Worm (Caenorhabditis elegans): Measurements from ENCODE around the gene F46C3.7.

Gene F46C3.7

ce11 chrX:11468814-11469213, 29.0 kb downstream of the F46C3.7 start:
- TF ChIP-seq hmg-11 (tag; optimal IDR thresholded peaks at IDR 0.05) (no peak), ama-1 (optimal IDR thresholded peaks at IDR 0.05) (peak; percentile 66), nfya-1 (tag; optimal IDR thresholded peaks at IDR 0.05; ENCODE audit: insufficient read depth) (peak; percentile 54), ceh-28 (tag; optimal IDR thresholded peaks at IDR 0.05) (no peak)

ce11 chrX:11469600-11469999, 29.8 kb downstream of the F46C3.7 start:
- TF ChIP-seq pha-4 (tag; optimal IDR thresholded peaks at IDR 0.05) (peak; percentile 49), R02D3.7 (tag; optimal IDR thresholded peaks at IDR 0.05) (no peak), nhr-77 (tag; optimal IDR thresholded peaks at IDR 0.05) (no peak), lin-15B (tag; optimal IDR thresholded peaks at IDR 0.05) (no peak), mdl-1 (tag; optimal IDR thresholded peaks at IDR 0.05) (peak; percentile 35), ceh-16 (tag; optimal IDR thresholded peaks at IDR 0.05) (no peak), nhr-11 (tag; optimal IDR thresholded peaks at IDR 0.05) (no peak), lin-39 (tag; optimal IDR thresholded peaks at IDR 0.05) (no peak), fos-1 (tag; optimal IDR thresholded peaks at IDR 0.05) (no peak), fkh-2 (tag; optimal IDR thresholded peaks at IDR 0.05) (no peak), nhr-28 (tag; optimal IDR thresholded peaks at IDR 0.05) (no peak), nfya-1 (tag; optimal IDR thresholded peaks at IDR 0.05; ENCODE audit: insufficient read depth) (peak; percentile 17), fkh-10 (GFP tag; optimal IDR thresholded peaks at IDR 0.05) (no peak), ZK546.5 (tag; optimal IDR thresholded peaks at IDR 0.05) (no peak), ama-1 (optimal IDR thresholded peaks at IDR 0.05) (no peak), hmg-11 (tag; optimal IDR thresholded peaks at IDR 0.05) (no peak), snpc-4 (tag; optimal IDR thresholded peaks at IDR 0.05) (peak; percentile 5), elt-2 (tag; optimal IDR thresholded peaks at IDR 0.05) (peak; percentile 87), unc-62 (GFP tag; optimal IDR thresholded peaks at IDR 0.05) (no peak), nhr-43 (tag; optimal IDR thresholded peaks at IDR 0.05; ENCODE audit: poor library complexity, severe bottlenecking) (no peak), aly-2 (tag; optimal IDR thresholded peaks at IDR 0.05) (no peak), skn-1 (tag; optimal IDR thresholded peaks at IDR 0.05) (no peak), jun-1 (tag; optimal IDR thresholded peaks at IDR 0.05) (peak; percentile 33), egl-5 (tag; optimal IDR thresholded peaks at IDR 0.05) (peak; percentile 74), pqm-1 (tag; optimal IDR thresholded peaks at IDR 0.05) (peak; percentile 45), ceh-9 (tag; optimal IDR thresholded peaks at IDR 0.05) (no peak), nhr-25 (tag; optimal IDR thresholded peaks at IDR 0.05) (peak; percentile 12), elt-1 (tag; optimal IDR thresholded peaks at IDR 0.05) (peak; percentile 38), mml-1 (tag; optimal IDR thresholded peaks at IDR 0.05) (no peak)

DNA sequence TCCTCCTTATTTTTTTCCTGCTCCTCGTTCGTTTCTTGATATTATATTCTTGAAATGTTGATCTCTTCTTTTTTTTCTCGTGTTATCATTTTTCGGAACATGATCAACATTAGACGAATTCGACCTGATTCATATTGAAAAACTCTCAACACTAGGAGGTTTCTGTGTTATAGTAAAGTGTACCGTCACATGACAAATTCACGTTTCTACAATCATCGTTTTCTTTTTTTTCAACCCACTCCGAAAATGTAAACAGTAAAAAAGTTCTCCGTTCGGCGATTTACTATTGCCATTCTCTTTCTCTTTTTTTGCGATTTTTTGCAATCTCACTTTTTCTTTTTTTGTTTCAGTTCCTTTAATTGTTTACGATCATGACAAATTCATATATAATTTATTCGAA, 31.6 kb downstream of the F46C3.7 start:
- no peak for TF ChIP-seq ceh-16 (tag; optimal IDR thresholded peaks at IDR 0.05)
- no peak for TF ChIP-seq fkh-2 (tag; optimal IDR thresholded peaks at IDR 0.05)
- TF ChIP-seq hmg-11 (tag; optimal IDR thresholded peaks at IDR 0.05) = no peak
- peak; percentile 19 for TF ChIP-seq nhr-23 (tag; optimal IDR thresholded peaks at IDR 0.05)
- TF ChIP-seq skn-1 (tag; optimal IDR thresholded peaks at IDR 0.05) = no peak
- TF ChIP-seq nhr-43 (tag; optimal IDR thresholded peaks at IDR 0.05; ENCODE audit: poor library complexity, severe bottlenecking) = no peak
- no peak for TF ChIP-seq ceh-9 (tag; optimal IDR thresholded peaks at IDR 0.05)
- TF ChIP-seq ceh-28 (tag; optimal IDR thresholded peaks at IDR 0.05) = no peak
- no peak for TF ChIP-seq lin-15B (tag; optimal IDR thresholded peaks at IDR 0.05)
- no peak for TF ChIP-seq elt-1 (tag; optimal IDR thresholded peaks at IDR 0.05)
- TF ChIP-seq pha-4 (tag; optimal IDR thresholded peaks at IDR 0.05) = peak; percentile 99
- no peak for TF ChIP-seq lin-39 (tag; optimal IDR thresholded peaks at IDR 0.05)
- no peak for TF ChIP-seq unc-39 (tag; optimal IDR thresholded peaks at IDR 0.05)
- TF ChIP-seq nhr-67 (tag; optimal IDR thresholded peaks at IDR 0.05) = no peak
- TF ChIP-seq snpc-4 (tag; optimal IDR thresholded peaks at IDR 0.05) = no peak

- TF ChIP-seq nfya-1 (tag; optimal IDR thresholded peaks at IDR 0.05; ENCODE audit: insufficient read depth) (peak; percentile 73), nhr-11 (tag; optimal IDR thresholded peaks at IDR 0.05) (no peak), unc-39 (tag; optimal IDR thresholded peaks at IDR 0.05) (no peak), ama-1 (optimal IDR thresholded peaks at IDR 0.05) (peak; percentile 66), hmg-11 (tag; optimal IDR thresholded peaks at IDR 0.05) (peak; percentile 34), ceh-16 (tag; optimal IDR thresholded peaks at IDR 0.05) (no peak), egl-27 (tag; optimal IDR thresholded peaks at IDR 0.05) (peak; percentile 4), pha-4 (tag; optimal IDR thresholded peaks at IDR 0.05) (no peak), ztf-4 (tag; optimal IDR thresholded peaks at IDR 0.05) (no peak), fkh-10 (GFP tag; optimal IDR thresholded peaks at IDR 0.05) (peak; percentile 26), R02D3.7 (tag; optimal IDR thresholded peaks at IDR 0.05) (no peak), skn-1 (tag; optimal IDR thresholded peaks at IDR 0.05) (peak; percentile 69), unc-62 (GFP tag; optimal IDR thresholded peaks at IDR 0.05) (peak; percentile 46), ceh-9 (tag; optimal IDR thresholded peaks at IDR 0.05) (no peak), ZK546.5 (tag; optimal IDR thresholded peaks at IDR 0.05) (no peak), daf-12 (tag; optimal IDR thresholded peaks at IDR 0.05) (no peak), nhr-67 (tag; optimal IDR thresholded peaks at IDR 0.05) (no peak), zag-1 (tag; optimal IDR thresholded peaks at IDR 0.05) (peak; percentile 40), elt-1 (tag; optimal IDR thresholded peaks at IDR 0.05) (peak; percentile 18), jun-1 (tag; optimal IDR thresholded peaks at IDR 0.05) (peak; percentile 71), mdl-1 (tag; optimal IDR thresholded peaks at IDR 0.05) (peak; percentile 77), snpc-4 (tag; optimal IDR thresholded peaks at IDR 0.05) (peak; percentile 67), eor-1 (tag; optimal IDR thresholded peaks at IDR 0.05) (no peak), lin-39 (tag; optimal IDR thresholded peaks at IDR 0.05) (peak; percentile 91), nhr-25 (tag; optimal IDR thresholded peaks at IDR 0.05) (no peak), mml-1 (tag; optimal IDR thresholded peaks at IDR 0.05) (no peak), nhr-43 (tag; optimal IDR thresholded peaks at IDR 0.05; ENCODE audit: poor library complexity, severe bottlenecking) (peak; percentile 24), nhr-23 (tag; optimal IDR thresholded peaks at IDR 0.05) (peak; percentile 34), ceh-28 (tag; optimal IDR thresholded peaks at IDR 0.05) (no peak), lsy-12 (tag; optimal IDR thresholded peaks at IDR 0.05) (peak; percentile 33), nhr-76 (tag; optimal IDR thresholded peaks at IDR 0.05) (no peak), tbx-2 (tag; optimal IDR thresholded peaks at IDR 0.05) (peak; percentile 32), elt-2 (tag; optimal IDR thresholded peaks at IDR 0.05) (peak; percentile 27), aly-2 (tag; optimal IDR thresholded peaks at IDR 0.05) (no peak), ceh-82 (tag; optimal IDR thresholded peaks at IDR 0.05) (no peak), nhr-28 (tag; optimal IDR thresholded peaks at IDR 0.05) (no peak)
Observed at ce11 chrX:11471893-11472292, 32.1 kb downstream of the F46C3.7 start.

All from whole organism, L3 larva.